Fruit fly (Drosophila melanogaster) Kc167 (cell line): Measurements from ENCODE around the gene CG42271.

ENCODE experiments used
- h ChIP-seq: fragments of >200 bp; optimal IDR thresholded peaks from 3 replicates; lab custom pipeline; 2018; ENCODE audit warnings: missing external identifiers
- insv ChIP-seq: fragments of >200 bp; optimal IDR thresholded peaks from 3 replicates; lab custom pipeline; 2018; ENCODE audit warnings: missing external identifiers

DNA sequence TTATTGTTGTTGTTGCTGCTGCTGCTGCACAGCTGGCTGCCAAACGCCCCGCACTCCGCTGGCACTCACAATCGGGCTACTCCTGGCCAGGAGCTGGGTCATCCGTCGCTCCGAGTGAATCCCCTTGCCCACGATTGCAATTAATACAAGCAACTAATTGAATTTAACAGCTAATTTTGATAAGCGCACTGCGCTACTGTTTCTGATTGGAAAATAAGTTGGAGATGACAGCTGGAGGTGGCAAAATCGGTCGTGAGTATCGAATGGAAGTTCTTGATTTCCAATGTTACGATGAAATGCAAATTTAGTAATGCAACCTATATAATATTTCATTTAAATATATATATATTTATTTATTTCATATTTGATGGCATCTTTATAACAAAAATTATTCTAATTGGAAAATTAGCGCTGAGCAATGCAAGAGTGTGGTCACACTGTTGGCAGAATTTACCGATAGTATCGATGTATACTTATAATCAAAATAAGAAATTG lies at the start of gene CG42271:
- TF ChIP-seq insv (lab: Kevin White, UChicago) (no peak), h (lab: Kevin White, UChicago) (no peak)
